Worm (Caenorhabditis elegans): ENCODE data around the gene ntl-3.
A peak's percentile ranks its signal among the peaks of the same experiment; 100 is the strongest.

The ntl-3 gene

DNA sequence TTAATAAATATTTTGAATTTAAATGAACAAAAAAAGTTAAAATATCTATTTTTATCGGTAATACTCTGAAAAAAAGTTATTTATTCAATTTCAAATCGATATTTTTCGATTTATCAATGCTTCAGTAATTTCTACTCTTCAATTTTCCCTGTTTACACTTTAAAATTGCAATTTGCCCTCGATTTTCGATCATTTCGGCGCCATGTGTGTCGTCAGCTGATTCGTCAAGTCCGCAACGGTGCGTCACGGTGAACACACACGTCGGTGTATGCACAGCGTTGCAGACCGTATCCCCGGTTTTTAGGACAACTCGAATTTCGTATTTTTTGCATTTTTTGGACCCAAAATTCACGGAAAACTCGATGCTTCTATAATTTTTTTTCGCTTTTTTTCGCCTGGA is 23.0 kb downstream of the ntl-3 start, which contains the start of gene C18D11.3 (continued):
- TF ChIP-seq nhr-42 (GFP tag; IDR thresholded peaks at IDR 0.05) (0 out of 2 replicates have a peak, but pooled peaks have one; percentile 19), rbr-2 (tag; optimal IDR thresholded peaks at IDR 0.05) (peak; percentile 74), mdl-1 (tag; optimal IDR thresholded peaks at IDR 0.05) (peak in 1 of 2 experiments; percentile 89), daf-16 (GFP tag; optimal IDR thresholded peaks at IDR 0.05) (peak in 1 of 2 experiments; percentile 38), daf-16 (tag; optimal IDR thresholded peaks at IDR 0.05) (peak; percentile 99), lim-7 (GFP tag; IDR thresholded peaks at IDR 0.05) (no peak; the same call in 1 of the 2 replicates), lin-13 (GFP tag; optimal IDR thresholded peaks at IDR 0.05) (peak; percentile 88), zag-1 (tag; optimal IDR thresholded peaks at IDR 0.05) (no peak), dmd-9 (GFP tag; IDR thresholded peaks at IDR 0.05) (0 out of 2 replicates have a peak, but pooled peaks have one; percentile 48), hmg-1.1 (GFP tag; IDR thresholded peaks at IDR 0.05) (peak; percentile 73), hlh-11 (tag; optimal IDR thresholded peaks at IDR 0.05) (peak; percentile 99), unc-62 (GFP tag; optimal IDR thresholded peaks at IDR 0.05 in 1 of 2) (peak in 1 of 2 experiments; percentile 97), unc-62 (tag; optimal IDR thresholded peaks at IDR 0.05) (no peak), unc-130 (GFP tag; optimal IDR thresholded peaks at IDR 0.05) (peak; percentile 36), egl-43 (GFP tag; IDR thresholded peaks at IDR 0.05) (0 out of 2 replicates have a peak, but pooled peaks have one; percentile 5), mxl-3 (GFP tag; optimal IDR thresholded peaks at IDR 0.05) (peak; percentile 98), lsy-2 (tag; optimal IDR thresholded peaks at IDR 0.05) (peak; percentile 87 to 98), mep-1 (tag; optimal IDR thresholded peaks at IDR 0.05) (peak; percentile 90), php-3 (GFP tag; IDR thresholded peaks at IDR 0.05) (peak; percentile 57; the same call in 1 of the 2 replicates), nhr-77 (tag; optimal IDR thresholded peaks at IDR 0.05) (peak; percentile 86), unc-39 (tag; optimal IDR thresholded peaks at IDR 0.05) (no peak), ama-1 (optimal IDR thresholded peaks at IDR 0.05) (peak; percentile 20), aha-1 (tag) (peak; percentile 99), fkh-10 (GFP tag; optimal IDR thresholded peaks at IDR 0.05) (peak; percentile 27), nhr-48 (tag; optimal IDR thresholded peaks at IDR 0.05) (no peak), zfp-3 (GFP tag; conservative IDR thresholded peaks at IDR 0.05) (0 out of 2 replicates have a peak, but pooled peaks have one; percentile 18), hif-1 (tag; optimal IDR thresholded peaks at IDR 0.05) (peak in 1 of 2 experiments; percentile 76)

DNA sequence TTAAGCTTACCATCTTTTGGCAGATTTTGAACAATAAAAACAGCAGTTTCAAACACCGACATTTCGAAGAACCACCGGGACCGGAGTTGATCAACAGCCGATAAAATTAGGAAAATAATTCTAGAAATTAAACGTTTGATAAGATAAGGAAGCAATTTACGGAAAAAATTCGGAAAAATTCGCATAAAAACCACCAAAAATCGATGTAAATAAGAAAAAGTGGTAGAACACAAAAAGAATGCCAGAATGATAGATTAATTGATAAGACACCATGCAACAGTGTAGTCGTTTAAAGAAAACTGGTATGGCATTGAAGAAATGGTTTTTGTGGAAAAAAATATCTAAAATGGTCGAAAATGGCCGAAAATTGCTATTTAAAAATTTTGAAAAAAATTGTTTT is 23.9 kb downstream of the ntl-3 start, which contains the start of gene maa-1:
Gene maa-1 (minus strand): TSS at position 120 of the 400 bp plus-strand sequence.
- no peak for TF ChIP-seq fos-1 (tag; optimal IDR thresholded peaks at IDR 0.05)
- peak; percentile 48 for TF ChIP-seq nhr-77 (tag; optimal IDR thresholded peaks at IDR 0.05)
- no peak for TF ChIP-seq ceh-20 (GFP tag; IDR thresholded peaks at IDR 0.05)
- no peak for TF ChIP-seq spr-3 (GFP tag; optimal IDR thresholded peaks at IDR 0.05)
- TF ChIP-seq T20F7.1 (GFP tag; optimal IDR thresholded peaks at IDR 0.05) = no peak
- TF ChIP-seq fkh-10 (GFP tag; optimal IDR thresholded peaks at IDR 0.05) = no peak
- TF ChIP-seq hlh-11 (tag; optimal IDR thresholded peaks at IDR 0.05) = peak; percentile 64
- TF ChIP-seq pqm-1 (tag; optimal IDR thresholded peaks at IDR 0.05) = peak; percentile 39
- no peak for TF ChIP-seq duxl-1 (tag; optimal IDR thresholded peaks at IDR 0.05; ENCODE audit: poor library complexity)
- no peak for TF ChIP-seq rbr-2 (tag; optimal IDR thresholded peaks at IDR 0.05)
- no peak for TF ChIP-seq F10B5.3 (tag; optimal IDR thresholded peaks at IDR 0.05)
- TF ChIP-seq daf-19 (GFP tag; conservative IDR thresholded peaks at IDR 0.05) = no peak
- TF ChIP-seq php-3 (GFP tag; IDR thresholded peaks at IDR 0.05) = 0 out of 2 replicates have a peak, but pooled peaks have one; percentile 56
- no peak for TF ChIP-seq hmg-1.1 (GFP tag; IDR thresholded peaks at IDR 0.05)
- TF ChIP-seq madf-9 (GFP tag; conservative IDR thresholded peaks at IDR 0.05) = no peak
- peak; percentile 74 for TF ChIP-seq dve-1 (tag; optimal IDR thresholded peaks at IDR 0.05; ENCODE audit: insufficient read depth)
- TF ChIP-seq dmd-9 (GFP tag; IDR thresholded peaks at IDR 0.05) = no peak
- TF ChIP-seq egl-43 (GFP tag; IDR thresholded peaks at IDR 0.05) = no peak
- TF ChIP-seq nhr-102 (tag; optimal IDR thresholded peaks at IDR 0.05) = no peak
- peak in 1 of 2 experiments; percentile 8 for TF ChIP-seq lsy-2 (tag; optimal IDR thresholded peaks at IDR 0.05)
- TF ChIP-seq ceh-82 (tag; optimal IDR thresholded peaks at IDR 0.05) = no peak
- no peak for TF ChIP-seq unc-39 (tag; optimal IDR thresholded peaks at IDR 0.05)
- TF ChIP-seq dmd-8 (GFP tag; IDR thresholded peaks at IDR 0.05) = no peak
- no peak for TF ChIP-seq lin-1 (GFP tag; IDR thresholded peaks at IDR 0.05)
- TF ChIP-seq daf-16 (GFP tag; optimal IDR thresholded peaks at IDR 0.05) = no peak
- peak; percentile 97 for TF ChIP-seq daf-16 (tag; optimal IDR thresholded peaks at IDR 0.05)
- TF ChIP-seq nhr-25 (tag; optimal IDR thresholded peaks at IDR 0.05; ENCODE audit: borderline replicate concordance, insufficient read depth) = no peak
- no peak for TF ChIP-seq F26F4.8 (GFP tag; conservative IDR thresholded peaks at IDR 0.05)
- TF ChIP-seq D1046.2 (GFP tag; IDR thresholded peaks at IDR 0.05) = no peak
- no peak for TF ChIP-seq mdt-29 (GFP tag; IDR thresholded peaks at IDR 0.05)
- TF ChIP-seq nhr-28 (tag; optimal IDR thresholded peaks at IDR 0.05) = peak; percentile 78
- TF ChIP-seq ceh-44 (GFP tag; IDR thresholded peaks at IDR 0.05) = no peak
- no peak for TF ChIP-seq ztf-7 (tag; optimal IDR thresholded peaks at IDR 0.05)
- TF ChIP-seq dpl-1 (GFP tag; optimal IDR thresholded peaks at IDR 0.05) = no peak
